Worm (Caenorhabditis elegans) whole organism, late embryonic: Measurements from ENCODE around the gene srbc-14.

Experiments
- C38D4.7 ChIP-seq: fragments of 200-800 bp; sonication (Bioruptor generic); optimal IDR thresholded peaks from 2 replicates; lab custom pipeline; 2018; ENCODE audit warnings: mild to moderate bottlenecking, missing genetic modification characterization, moderate library complexity, missing compliant biosample characterization
- T23F11.4 ChIP-seq: fragments of 200-800 bp; sonication (Bioruptor generic); optimal IDR thresholded peaks from 2 replicates; lab custom pipeline; 2018; ENCODE audit warnings: mild to moderate bottlenecking, missing genetic modification characterization, missing compliant biosample characterization
- ceh-34 ChIP-seq: sonication (generic microtip); optimal IDR thresholded peaks from 2 replicates; lab custom pipeline; 2016; ENCODE audit warnings: mild to moderate bottlenecking, missing genetic modification characterization, missing compliant biosample characterization
- elt-2 ChIP-seq: sonication (generic microtip); optimal IDR thresholded peaks from 2 replicates; lab custom pipeline; 2016; ENCODE audit warnings: missing genetic modification reagents, missing genetic modification characterization, missing compliant biosample characterization
- hlh-30 ChIP-seq: sonication (generic microtip); optimal IDR thresholded peaks from 2 replicates; lab custom pipeline; 2017; ENCODE audit warnings: antibody characterized with exemption, missing genetic modification characterization, missing compliant biosample characterization; ENCODE audit not compliant: insufficient read depth
- nfya-1 ChIP-seq: sonication (generic microtip); optimal IDR thresholded peaks from 2 replicates; lab custom pipeline; 2017; ENCODE audit warnings: missing genetic modification characterization, mild to moderate bottlenecking, missing compliant biosample characterization, antibody characterized with exemption, moderate library complexity
- nhr-11 ChIP-seq: fragments of 150-350 bp; optimal IDR thresholded peaks from 2 replicates; lab custom pipeline; 2014; ENCODE audit warnings: missing biosample characterization, missing genetic modification characterization
- pha-2 ChIP-seq: sonication (generic microtip); optimal IDR thresholded peaks from 2 replicates; lab custom pipeline; 2017; ENCODE audit warnings: mild to moderate bottlenecking, missing genetic modification characterization, missing compliant biosample characterization
- pha-4 ChIP-seq: fragments of 150-350 bp; optimal IDR thresholded peaks from 2 replicates; lab custom pipeline; 2018; ENCODE audit warnings: missing biosample characterization, missing genetic modification reagents, missing genetic modification characterization
- pqm-1 ChIP-seq: sonication (generic microtip); optimal IDR thresholded peaks from 2 replicates; lab custom pipeline; 2016; ENCODE audit warnings: missing genetic modification characterization, missing compliant biosample characterization
- sox-2 ChIP-seq: fragments of 200-800 bp; sonication (Bioruptor generic); IDR thresholded peaks from 2 replicates; pipeline ENCODE4 v1.3.6; 2022; ENCODE audit warnings: missing genetic modification reagents, missing genetic modification characterization, missing compliant biosample characterization

DNA sequence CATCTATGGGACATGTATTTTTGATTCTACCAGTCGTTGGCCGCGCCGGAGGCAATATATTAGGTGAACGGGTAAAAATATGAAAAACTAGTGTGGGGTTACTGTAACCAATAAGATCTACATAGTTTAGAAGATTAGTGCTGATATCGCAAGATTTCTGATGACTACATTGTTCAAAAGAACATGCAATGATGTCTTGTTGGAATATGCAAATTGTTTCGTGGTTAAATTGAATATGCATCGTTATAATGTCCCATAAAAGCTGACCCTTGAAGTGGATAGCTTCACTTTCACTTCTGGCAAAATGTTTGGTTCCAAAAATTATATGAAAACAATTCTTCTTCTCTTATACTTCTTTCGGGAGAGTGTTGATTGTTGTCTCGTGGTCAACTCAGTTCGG, 27.0 kb downstream of the srbc-14 start, which contains the start of gene F28B1.2:
- TF ChIP-seq T23F11.4 (GFP tag; lab: Kevin White, UChicago) (no peak), nhr-11 (tag; lab: Kevin White, UChicago) (no peak), C38D4.7 (GFP tag; lab: Kevin White, UChicago) (no peak), ceh-34 (tag; lab: Kevin White, UChicago) (no peak), hlh-30 (no peak), pqm-1 (tag; lab: Kevin White, UChicago) (no peak), nfya-1 (tag; lab: Kevin White, UChicago) (no peak), pha-2 (no peak), elt-2 (tag; lab: Kevin White, UChicago) (no peak), pha-4 (no peak), sox-2 (GFP tag; lab: Robert Waterston, UW) (no peak)
